Worm (Caenorhabditis elegans): ENCODE results near the gene Y57G11C.48.
A peak's percentile ranks its signal among the peaks of the same experiment; 100 is the strongest.
"Not testable (repeated sequence)": the region's sequence is repeated elsewhere in the genome, so short reads cannot be mapped to it uniquely, and the experiment has no call there.

Gene Y57G11C.48

ce11 chrIV:14953802-14954201 is 9.7 kb upstream of the Y57G11C.48 start:
- no peak for TF ChIP-seq sptf-1 (tag; optimal IDR thresholded peaks at IDR 0.05)
- TF ChIP-seq mdl-1 (tag; optimal IDR thresholded peaks at IDR 0.05), result no peak
- TF ChIP-seq ama-1 (optimal IDR thresholded peaks at IDR 0.05), result no peak
- no peak for TF ChIP-seq elt-2 (tag; optimal IDR thresholded peaks at IDR 0.05)
- TF ChIP-seq unc-86 (tag; optimal IDR thresholded peaks at IDR 0.05), result no peak
- TF ChIP-seq C16A3.4 (tag; optimal IDR thresholded peaks at IDR 0.05), result no peak
- TF ChIP-seq ces-1 (GFP tag; optimal IDR thresholded peaks at IDR 0.05), result no peak
- no peak for TF ChIP-seq nhr-84 (tag; optimal IDR thresholded peaks at IDR 0.05)
- TF ChIP-seq hlh-17 (GFP tag; optimal IDR thresholded peaks at IDR 0.05; ENCODE audit: borderline replicate concordance), result no peak
- TF ChIP-seq mef-2 (tag; optimal IDR thresholded peaks at IDR 0.05), result no peak
- no peak for TF ChIP-seq nhr-77 (tag; optimal IDR thresholded peaks at IDR 0.05)
- no peak for TF ChIP-seq unc-30 (tag; optimal IDR thresholded peaks at IDR 0.05)

DNA sequence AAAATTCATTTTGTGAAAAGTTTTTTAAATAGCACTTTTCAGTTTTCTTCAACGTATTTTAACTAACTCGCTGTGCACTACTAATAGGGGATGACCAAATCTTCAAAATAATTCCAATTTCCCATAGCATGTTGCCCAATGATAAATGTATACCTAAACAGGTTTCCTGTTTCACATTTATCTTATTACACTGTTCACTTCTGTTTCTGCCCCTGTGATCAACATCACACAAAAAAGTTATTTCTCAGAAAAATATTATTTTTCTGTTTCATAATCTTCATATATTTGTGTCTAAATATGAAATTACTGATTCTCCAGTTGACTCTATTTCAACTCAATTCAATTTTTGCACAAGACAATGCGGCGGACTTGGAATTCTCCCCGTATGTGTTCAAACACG is 6.3 kb upstream of the Y57G11C.48 start, which contains the start of gene Y41E3.22:
Gene Y41E3.22 (plus strand): TSS at position 243 of the 400 bp plus-strand sequence.
- TF ChIP-seq lin-39 (tag; optimal IDR thresholded peaks at IDR 0.05), result no peak
- no peak for TF ChIP-seq hpl-2 (GFP tag; optimal IDR thresholded peaks at IDR 0.05)
- no peak for TF ChIP-seq xbp-1 (tag; optimal IDR thresholded peaks at IDR 0.05)
- TF ChIP-seq alr-1 (tag; optimal IDR thresholded peaks at IDR 0.05; ENCODE audit: borderline replicate concordance), result no peak
- no peak for TF ChIP-seq fos-1 (tag; optimal IDR thresholded peaks at IDR 0.05)
- TF ChIP-seq mep-1 (tag; optimal IDR thresholded peaks at IDR 0.05), result no peak
- no peak for TF ChIP-seq efl-3 (GFP tag; optimal IDR thresholded peaks at IDR 0.05)
- TF ChIP-seq skn-1 (tag; optimal IDR thresholded peaks at IDR 0.05), result no peak
- TF ChIP-seq C34B4.2 (tag; optimal IDR thresholded peaks at IDR 0.05), result no peak
- no peak for TF ChIP-seq isw-1 (GFP tag; IDR thresholded peaks at IDR 0.05)
- no peak for TF ChIP-seq unc-30 (tag; optimal IDR thresholded peaks at IDR 0.05)
- TF ChIP-seq unc-98 (GFP tag; IDR thresholded peaks at IDR 0.05), result no peak
- TF ChIP-seq hlh-17 (GFP tag; optimal IDR thresholded peaks at IDR 0.05; ENCODE audit: borderline replicate concordance), result no peak
- TF ChIP-seq nhr-28 (tag; optimal IDR thresholded peaks at IDR 0.05), result no peak
- no peak for TF ChIP-seq jun-1 (tag; optimal IDR thresholded peaks at IDR 0.05)
- TF ChIP-seq nhr-85 (tag), result no peak

DNA sequence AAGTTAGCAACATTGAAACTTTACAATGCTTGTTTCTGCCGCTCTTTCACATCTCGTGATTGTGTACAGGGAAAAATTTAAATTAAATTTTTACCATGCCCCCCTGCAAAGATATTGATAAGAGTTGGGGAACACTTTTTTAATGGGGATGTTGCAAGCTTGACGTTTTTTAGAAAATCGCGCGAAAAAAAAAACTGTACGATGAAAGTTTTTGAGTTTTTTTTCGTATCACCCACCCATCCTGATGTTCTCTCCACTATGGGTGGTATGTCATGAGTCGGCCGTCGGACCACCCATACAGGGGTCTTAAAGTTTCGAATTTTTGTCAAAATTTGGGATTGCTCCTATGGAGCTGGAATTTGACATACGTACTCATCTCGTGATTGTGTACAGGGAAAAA is 4.9 kb upstream of the Y57G11C.48 start:
- TF ChIP-seq efl-1 (optimal IDR thresholded peaks at IDR 0.05) (no peak), efl-1 (GFP tag; optimal IDR thresholded peaks at IDR 0.05 in 1 of 2) (peak in 1 of 2 experiments; percentile 47), lir-3 (tag; optimal IDR thresholded peaks at IDR 0.05; ENCODE audit: poor library complexity) (no peak)

DNA sequence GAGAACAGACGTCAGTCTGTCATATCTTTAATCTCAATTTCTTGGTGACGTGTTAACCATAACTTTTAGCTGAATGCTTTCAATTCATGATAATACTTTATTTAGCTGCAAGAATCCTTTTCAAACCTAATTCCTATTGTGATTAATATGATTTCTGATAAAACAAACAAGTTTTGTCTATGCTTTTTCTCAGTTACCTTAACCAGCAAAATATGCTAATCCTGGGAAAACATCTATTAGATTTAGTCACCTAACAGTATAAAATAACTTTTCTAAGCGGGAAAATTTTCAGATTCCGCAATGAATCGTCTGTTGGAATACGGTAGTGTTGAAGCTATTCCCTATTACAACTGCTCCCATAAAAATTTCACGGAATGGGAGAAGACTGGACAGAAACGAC is 5.5 kb downstream of the Y57G11C.48 start, which contains the start of gene Y57G11C.30:
Gene Y57G11C.30 (plus strand): TSS at position 301 of the 400 bp plus-strand sequence.
- TF ChIP-seq hlh-4 (tag; optimal IDR thresholded peaks at IDR 0.05); fkh-10 (GFP tag; optimal IDR thresholded peaks at IDR 0.05); nhr-85 (tag): not testable (repeated sequence)

DNA sequence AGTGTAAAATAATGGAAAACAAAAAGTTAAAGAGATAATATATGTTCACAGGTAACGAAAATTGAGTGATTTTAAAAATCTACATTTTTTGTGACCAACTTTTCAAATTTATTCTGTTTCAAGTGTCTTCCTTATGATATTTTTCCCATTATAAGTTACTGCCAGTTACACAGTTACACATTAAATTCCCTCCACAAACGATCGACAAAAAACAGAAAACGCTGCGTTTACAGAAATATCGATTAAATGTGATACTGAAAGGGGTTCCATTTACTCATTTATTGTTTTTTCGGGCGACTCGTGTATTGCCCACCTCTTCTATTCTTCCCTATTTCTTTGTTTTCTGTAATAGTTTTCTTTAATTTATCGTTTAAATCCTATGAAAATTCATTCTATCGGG is 7.1 kb downstream of the Y57G11C.48 start, which contains the start of gene Y57G11C.1144:
Gene Y57G11C.1144 (plus strand): TSS at position 301 of the 400 bp plus-strand sequence.
- TF ChIP-seq tlp-1 (tag; optimal IDR thresholded peaks at IDR 0.05) (no peak), pax-3 (tag; optimal IDR thresholded peaks at IDR 0.05) (no peak), unc-62 (GFP tag; optimal IDR thresholded peaks at IDR 0.05) (no peak)

ce11 chrIV:14932640-14933039 is 11.5 kb downstream of the Y57G11C.48 start, which contains the start of gene Y57G11C.1131:
Gene Y57G11C.1131, plus strand, starts transcription at chrIV:14932972.
- TF ChIP-seq nhr-84 (tag; optimal IDR thresholded peaks at IDR 0.05) (no peak), efl-1 (optimal IDR thresholded peaks at IDR 0.05) (no peak), efl-1 (GFP tag; optimal IDR thresholded peaks at IDR 0.05 in 1 of 2) (peak in 1 of 2 experiments; percentile 70)

Measured in whole organism, L1 larva.